Worm (Caenorhabditis elegans): Measurements from ENCODE around the gene pdtf-1.

DNA sequence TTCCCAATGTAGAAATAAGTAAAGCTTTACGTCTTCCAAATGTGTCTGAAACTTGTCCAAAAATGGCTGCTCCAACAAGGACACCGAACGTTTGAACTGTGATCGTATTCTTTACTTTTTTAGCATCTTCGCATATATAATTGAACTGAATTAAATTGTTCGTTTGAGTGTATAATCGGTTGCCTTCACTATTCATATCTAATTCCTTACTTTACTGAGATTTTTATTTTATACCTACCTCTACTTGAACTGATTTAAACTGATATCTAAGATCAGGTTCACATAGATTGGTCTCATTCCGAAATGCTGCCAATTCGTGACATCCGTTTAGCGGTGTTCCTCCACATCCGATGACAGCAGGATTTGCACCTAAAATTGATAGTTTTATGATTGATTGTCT, 29.5 kb downstream of the pdtf-1 start:
- TF ChIP-seq gei-8 (GFP tag; optimal IDR thresholded peaks at IDR 0.05) (no peak), daf-16 (GFP tag; optimal IDR thresholded peaks at IDR 0.05) (no peak), daf-16 (tag; optimal IDR thresholded peaks at IDR 0.05) (no peak), fkh-10 (GFP tag; optimal IDR thresholded peaks at IDR 0.05) (no peak), F44E2.7 (GFP tag; IDR thresholded peaks at IDR 0.05) (no peak), ceh-62 (tag; optimal IDR thresholded peaks at IDR 0.05) (no peak), fos-1 (tag; optimal IDR thresholded peaks at IDR 0.05) (no peak)

Data from whole organism, L4 larva.